Worm (Caenorhabditis elegans): ENCODE measurements around the gene Y45G5AM.9.
"Not testable (repeated sequence)": the region's sequence is repeated elsewhere in the genome, so short reads cannot be mapped to it uniquely, and the experiment has no call there.

The Y45G5AM.9 gene

DNA sequence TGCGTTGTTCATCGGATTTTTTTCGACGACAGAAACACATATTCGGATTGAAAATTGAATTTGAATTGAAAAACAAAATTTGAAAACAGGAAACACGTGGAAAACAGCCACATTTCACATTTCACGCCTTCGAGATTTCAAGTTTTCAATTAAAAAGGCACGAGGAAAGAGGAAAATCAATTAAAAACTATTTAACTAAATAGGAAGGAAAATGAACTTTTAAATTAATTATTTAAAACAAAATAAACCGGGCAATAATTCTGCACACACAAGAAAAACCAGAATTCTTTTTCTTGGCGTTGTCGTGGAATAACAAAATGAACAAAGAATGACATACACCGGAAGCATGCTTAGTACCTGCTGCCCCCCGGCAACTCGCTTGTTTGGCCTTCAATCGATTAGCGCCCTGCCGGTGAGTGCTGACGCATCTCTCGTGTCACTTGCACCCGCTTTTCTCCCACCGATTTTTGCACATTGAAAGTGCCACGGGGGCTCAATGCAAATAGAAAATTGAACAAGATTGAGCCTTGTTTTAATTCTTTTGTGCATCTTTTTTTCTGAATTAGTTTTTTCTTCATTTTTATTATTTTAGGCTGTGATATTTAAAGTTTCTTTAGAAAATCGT lies at the start of gene Y45G5AM.9:
TSS of gene Y45G5AM.9 (minus strand) at position 51 of the 625 bp plus-strand sequence.
- TF ChIP-seq ref-1 (GFP tag; conservative IDR thresholded peaks at IDR 0.05) (no peak), ztf-29 (GFP tag; IDR thresholded peaks at IDR 0.05) (0 out of 2 replicates have a peak, but pooled peaks have one; percentile 13), klf-2 (GFP tag; conservative IDR thresholded peaks at IDR 0.05) (0 out of 2 replicates have a peak, but pooled peaks have one; percentile 62), flt-1 (GFP tag; IDR thresholded peaks at IDR 0.05) (peak; percentile 79), med-1 (GFP tag; optimal IDR thresholded peaks at IDR 0.05; ENCODE audit: insufficient read depth) (peak; percentile 28), tab-1 (GFP tag; IDR thresholded peaks at IDR 0.05) (peak; percentile 73), cog-1 (tag; optimal IDR thresholded peaks at IDR 0.05) (peak; percentile 81), ztf-23 (GFP tag; IDR thresholded peaks at IDR 0.05) (peak; percentile 83), T22C8.4 (GFP tag; IDR thresholded peaks at IDR 0.05) (peak; percentile 94)

DNA sequence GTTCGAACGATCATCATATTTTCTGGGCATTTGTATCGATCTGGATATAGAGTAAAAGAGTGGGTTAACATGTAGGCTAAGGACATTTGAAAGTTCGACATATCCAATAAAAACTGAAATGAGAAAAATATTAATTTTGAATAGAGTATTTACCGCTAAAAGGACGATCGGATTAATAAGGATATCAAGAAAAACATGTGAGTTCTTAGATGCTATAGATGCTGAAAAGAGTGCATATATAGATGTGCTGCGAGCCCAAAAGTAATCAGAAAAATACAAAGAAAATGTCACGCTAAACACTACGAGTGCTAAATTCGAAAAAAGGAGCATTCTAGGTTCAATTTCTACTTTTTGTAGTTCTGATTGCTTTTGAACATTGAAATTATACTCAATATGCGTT lies 48.0 kb upstream of the Y45G5AM.9 start, which contains the start of gene srt-12:
TSS of gene srt-12 (minus strand) at position 101 of the 400 bp plus-strand sequence.
- TF ChIP-seq ztf-29 (GFP tag; IDR thresholded peaks at IDR 0.05) (no peak), flt-1 (GFP tag; IDR thresholded peaks at IDR 0.05) (no peak), T22C8.4 (GFP tag; IDR thresholded peaks at IDR 0.05) (no peak), tab-1 (GFP tag; IDR thresholded peaks at IDR 0.05) (no peak), cog-1 (tag; optimal IDR thresholded peaks at IDR 0.05) (no peak), med-1 (GFP tag; optimal IDR thresholded peaks at IDR 0.05; ENCODE audit: insufficient read depth) (no peak), ref-1 (GFP tag; conservative IDR thresholded peaks at IDR 0.05) (no peak), klf-2 (GFP tag; conservative IDR thresholded peaks at IDR 0.05) (no peak), ztf-23 (GFP tag; IDR thresholded peaks at IDR 0.05) (no peak)

DNA sequence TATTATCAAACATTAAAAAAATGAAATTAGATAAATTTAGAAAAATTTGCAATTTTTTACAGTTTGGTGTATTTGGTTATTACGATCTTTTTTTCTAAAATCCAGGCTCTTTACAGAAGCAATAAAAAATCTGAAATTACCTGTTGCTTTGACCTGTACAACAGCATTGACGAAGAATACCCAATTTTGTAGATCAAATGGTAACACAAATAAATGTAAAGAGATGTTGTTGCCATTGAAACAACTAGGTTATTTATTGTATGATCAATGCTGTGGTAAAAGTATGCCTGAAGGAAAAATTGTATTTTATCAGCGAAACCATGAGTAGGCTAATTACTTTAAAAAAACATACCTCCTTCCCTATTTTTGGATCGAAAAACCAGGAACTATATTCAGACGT lies 47.1 kb upstream of the Y45G5AM.9 start:
- TF ChIP-seq ztf-23 (GFP tag; IDR thresholded peaks at IDR 0.05) (no peak), med-1 (GFP tag; optimal IDR thresholded peaks at IDR 0.05; ENCODE audit: insufficient read depth) (no peak), tab-1 (GFP tag; IDR thresholded peaks at IDR 0.05) (no peak), T22C8.4 (GFP tag; IDR thresholded peaks at IDR 0.05) (no peak), cog-1 (tag; optimal IDR thresholded peaks at IDR 0.05) (no peak), ref-1 (GFP tag; conservative IDR thresholded peaks at IDR 0.05) (no peak), ztf-29 (GFP tag; IDR thresholded peaks at IDR 0.05) (no peak), flt-1 (GFP tag; IDR thresholded peaks at IDR 0.05) (no peak), klf-2 (GFP tag; conservative IDR thresholded peaks at IDR 0.05) (no peak)

DNA sequence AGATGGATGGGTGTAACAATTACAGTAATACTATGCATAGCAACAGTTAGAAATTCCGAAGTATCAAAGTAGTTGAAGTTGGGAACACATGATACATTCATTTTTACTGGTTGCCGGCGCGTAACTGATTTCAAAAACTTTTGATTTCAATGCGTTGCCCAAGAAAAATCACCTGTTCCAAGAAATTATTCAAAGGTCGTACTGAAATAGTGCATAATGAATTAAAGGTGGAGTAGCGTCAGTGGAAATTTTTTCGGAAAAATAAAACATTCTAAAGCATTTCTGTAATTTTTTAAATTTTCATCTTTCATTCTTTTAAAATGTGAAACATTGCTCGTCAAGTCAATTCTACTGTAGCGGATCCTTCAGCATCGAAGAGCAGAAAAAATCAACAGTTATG lies 45.9 kb upstream of the Y45G5AM.9 start, which contains the start of gene srh-204:
TSS of gene srh-204 (minus strand) at position 101 of the 400 bp plus-strand sequence.
- TF ChIP-seq flt-1 (GFP tag; IDR thresholded peaks at IDR 0.05) (no peak), cog-1 (tag; optimal IDR thresholded peaks at IDR 0.05) (no peak), ref-1 (GFP tag; conservative IDR thresholded peaks at IDR 0.05) (no peak), ztf-29 (GFP tag; IDR thresholded peaks at IDR 0.05) (no peak), tab-1 (GFP tag; IDR thresholded peaks at IDR 0.05) (no peak), med-1 (GFP tag; optimal IDR thresholded peaks at IDR 0.05; ENCODE audit: insufficient read depth) (no peak)

DNA sequence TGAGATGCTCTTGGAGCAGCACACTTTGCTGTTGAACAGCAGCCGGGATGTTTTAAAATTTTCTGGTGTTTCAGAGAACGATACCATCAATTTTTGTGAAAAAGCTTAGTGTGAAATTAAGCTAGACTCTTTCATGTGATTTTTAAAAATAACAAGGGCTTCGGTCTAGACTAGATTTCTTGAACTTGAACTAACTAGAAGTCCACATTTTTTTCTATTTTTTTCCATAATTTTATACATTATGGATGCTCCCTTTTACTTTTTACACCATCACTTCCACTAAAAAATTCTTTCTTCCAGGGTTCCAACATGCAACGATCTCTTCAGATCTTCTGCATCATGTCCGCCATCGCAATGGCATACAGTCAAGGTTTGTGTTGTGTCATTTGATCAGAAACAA lies 41.7 kb upstream of the Y45G5AM.9 start, which contains the start of gene nlp-13:
TSS of gene nlp-13 (plus strand) at position 301 of the 400 bp plus-strand sequence.
- TF ChIP-seq tab-1 (GFP tag; IDR thresholded peaks at IDR 0.05) (no peak), med-1 (GFP tag; optimal IDR thresholded peaks at IDR 0.05; ENCODE audit: insufficient read depth) (no peak), cog-1 (tag; optimal IDR thresholded peaks at IDR 0.05) (no peak), ref-1 (GFP tag; conservative IDR thresholded peaks at IDR 0.05) (no peak), ztf-23 (GFP tag; IDR thresholded peaks at IDR 0.05) (no peak), klf-2 (GFP tag; conservative IDR thresholded peaks at IDR 0.05) (no peak), ztf-29 (GFP tag; IDR thresholded peaks at IDR 0.05) (no peak), flt-1 (GFP tag; IDR thresholded peaks at IDR 0.05) (no peak), T22C8.4 (GFP tag; IDR thresholded peaks at IDR 0.05) (no peak)

DNA sequence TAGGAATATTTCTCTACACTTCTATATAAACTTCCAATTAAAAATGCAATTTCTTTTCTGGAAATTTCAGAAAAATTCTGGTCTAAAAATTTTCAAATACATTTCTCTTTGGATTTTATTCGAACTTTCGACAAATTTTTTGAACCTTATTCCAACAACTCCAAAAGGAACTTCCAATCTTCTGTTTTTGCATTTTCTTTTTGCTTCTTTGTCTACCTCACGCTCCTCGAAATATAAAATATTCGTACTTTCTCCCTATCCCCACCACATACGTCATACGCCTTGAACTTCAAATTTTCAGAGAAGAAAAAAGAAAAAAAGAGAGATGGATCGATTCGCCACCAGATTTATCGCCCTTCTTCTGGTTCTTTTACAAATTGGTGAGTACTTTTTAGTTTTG lies 24.9 kb upstream of the Y45G5AM.9 start, which contains the start of gene nlp-9:
TSS of gene nlp-9 (plus strand) at position 301 of the 400 bp plus-strand sequence.
- TF ChIP-seq klf-2 (GFP tag; conservative IDR thresholded peaks at IDR 0.05) (no peak), ref-1 (GFP tag; conservative IDR thresholded peaks at IDR 0.05) (no peak), tab-1 (GFP tag; IDR thresholded peaks at IDR 0.05) (no peak), ztf-29 (GFP tag; IDR thresholded peaks at IDR 0.05) (no peak), ztf-23 (GFP tag; IDR thresholded peaks at IDR 0.05) (no peak), flt-1 (GFP tag; IDR thresholded peaks at IDR 0.05) (no peak), T22C8.4 (GFP tag; IDR thresholded peaks at IDR 0.05) (no peak)

DNA sequence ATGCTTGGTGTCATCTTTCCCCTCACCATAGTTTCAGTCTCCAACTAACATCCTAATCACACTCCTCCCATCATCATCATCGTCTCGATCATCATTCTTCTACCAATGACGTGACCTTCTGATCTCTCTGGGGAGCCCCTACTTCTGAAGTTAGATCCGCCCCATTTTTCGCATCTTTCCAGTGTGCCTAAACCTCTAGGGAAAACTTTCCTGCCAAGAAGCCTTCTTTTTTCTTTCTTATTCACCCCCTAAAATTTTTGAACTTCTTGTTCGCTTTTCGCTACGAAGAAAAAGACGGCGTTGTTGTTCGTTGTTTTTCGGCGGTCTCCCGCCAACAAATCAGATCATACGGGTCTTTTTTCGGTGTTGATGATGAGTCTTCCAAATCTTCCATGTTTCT lies 23.8 kb upstream of the Y45G5AM.9 start:
- TF ChIP-seq ref-1 (GFP tag; conservative IDR thresholded peaks at IDR 0.05): no peak
- no peak for TF ChIP-seq ztf-29 (GFP tag; IDR thresholded peaks at IDR 0.05)
- no peak for TF ChIP-seq T22C8.4 (GFP tag; IDR thresholded peaks at IDR 0.05)
- no peak for TF ChIP-seq med-1 (GFP tag; optimal IDR thresholded peaks at IDR 0.05; ENCODE audit: insufficient read depth)
- TF ChIP-seq klf-2 (GFP tag; conservative IDR thresholded peaks at IDR 0.05): no peak
- TF ChIP-seq ztf-23 (GFP tag; IDR thresholded peaks at IDR 0.05): no peak
- TF ChIP-seq flt-1 (GFP tag; IDR thresholded peaks at IDR 0.05): no peak
- TF ChIP-seq cog-1 (tag; optimal IDR thresholded peaks at IDR 0.05): no peak
- no peak for TF ChIP-seq tab-1 (GFP tag; IDR thresholded peaks at IDR 0.05)

DNA sequence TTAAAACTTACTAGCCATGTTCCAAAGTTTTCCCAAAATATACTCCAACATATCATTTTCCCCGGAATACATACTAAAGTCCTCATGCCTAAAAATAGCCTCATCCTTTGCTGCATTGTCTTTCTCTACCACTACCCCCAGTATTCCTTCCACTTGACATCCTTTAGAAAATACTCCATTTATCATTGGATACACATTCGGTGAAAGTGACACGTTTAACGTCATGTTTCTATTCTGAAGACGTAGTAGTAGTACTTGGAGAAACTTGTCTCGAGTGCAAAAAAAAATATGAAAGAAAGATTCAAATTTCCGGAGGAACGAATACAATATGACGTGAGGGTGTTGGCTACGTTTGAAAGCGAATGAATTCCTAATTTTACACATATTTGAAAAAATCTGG lies 22.5 kb upstream of the Y45G5AM.9 start:
- TF ChIP-seq tab-1 (GFP tag; IDR thresholded peaks at IDR 0.05): no peak
- TF ChIP-seq flt-1 (GFP tag; IDR thresholded peaks at IDR 0.05): no peak
- no peak for TF ChIP-seq med-1 (GFP tag; optimal IDR thresholded peaks at IDR 0.05; ENCODE audit: insufficient read depth)
- no peak for TF ChIP-seq klf-2 (GFP tag; conservative IDR thresholded peaks at IDR 0.05)

DNA sequence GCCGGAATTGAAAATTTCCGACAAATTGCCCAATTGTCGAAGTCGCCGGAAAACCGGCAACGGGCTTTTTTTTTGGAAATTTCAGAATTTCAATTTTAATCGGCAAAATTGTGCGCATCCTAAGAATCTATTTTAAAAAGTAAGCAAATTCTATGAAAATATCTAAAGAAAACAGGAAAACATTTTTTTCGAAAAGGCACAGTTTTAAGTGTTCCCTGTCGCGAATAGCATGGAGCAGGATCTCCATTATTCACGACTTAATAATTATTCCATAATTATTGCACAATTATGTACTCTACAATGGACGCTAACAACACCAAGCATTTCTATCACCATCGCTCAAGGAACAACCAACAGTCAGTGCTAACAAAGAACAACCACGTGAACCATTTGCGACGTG lies 21.4 kb upstream of the Y45G5AM.9 start, which contains the start of gene H43I07.4:
TSS of gene H43I07.4 (plus strand) at position 301 of the 400 bp plus-strand sequence.
- not testable (repeated sequence) for TF ChIP-seq flt-1 (GFP tag; IDR thresholded peaks at IDR 0.05); ztf-23 (GFP tag; IDR thresholded peaks at IDR 0.05); ref-1 (GFP tag; conservative IDR thresholded peaks at IDR 0.05)

DNA sequence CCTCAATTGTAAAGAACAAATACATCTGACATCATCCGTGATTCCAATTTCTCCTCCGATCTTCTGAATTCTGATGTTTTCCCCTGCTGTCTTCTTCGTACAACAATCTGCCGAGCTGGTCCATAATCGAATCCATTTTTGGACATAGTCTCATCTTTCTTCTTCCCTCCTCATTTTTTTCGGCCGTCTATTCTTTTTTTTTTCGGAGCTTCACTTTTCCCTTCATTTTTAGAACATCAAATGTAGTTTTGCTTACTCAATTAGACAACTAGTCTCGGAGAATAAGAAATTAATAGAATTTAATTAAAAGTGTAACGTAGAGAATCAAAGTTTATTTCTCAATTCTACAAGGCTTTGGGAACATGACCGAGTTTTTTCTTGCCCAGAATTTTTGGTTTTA lies 17.1 kb upstream of the Y45G5AM.9 start:
- TF ChIP-seq T22C8.4 (GFP tag; IDR thresholded peaks at IDR 0.05) (no peak), klf-2 (GFP tag; conservative IDR thresholded peaks at IDR 0.05) (no peak)

Measured in whole organism, midembryonic.